Worm (Caenorhabditis elegans) whole organism, midembryonic: ENCODE data around the gene T14B4.20.

Experiments used
- T22C8.4 ChIP-seq: fragments of 200-800 bp; sonication (Bioruptor generic); IDR thresholded peaks from 2 replicates; pipeline ENCODE4 v1.3.6; 2022; ENCODE audit warnings: missing genetic modification characterization, missing compliant biosample characterization
- cog-1 ChIP-seq: sonication (generic microtip); optimal IDR thresholded peaks from 2 replicates; lab custom pipeline; 2016; ENCODE audit warnings: missing genetic modification characterization, missing compliant biosample characterization
- flt-1 ChIP-seq: fragments of 200-800 bp; sonication (Bioruptor generic); IDR thresholded peaks from 2 replicates; pipeline ENCODE4 v1.3.6; 2022; ENCODE audit warnings: missing genetic modification characterization, missing compliant biosample characterization
- klf-2 ChIP-seq: fragments of 200-800 bp; sonication (Bioruptor generic); conservative IDR thresholded peaks from 2 replicates; pipeline ENCODE4 v1.3.6; 2022; ENCODE audit warnings: missing genetic modification reagents, missing genetic modification characterization, missing compliant biosample characterization
- med-1 ChIP-seq: sonication (generic microtip); optimal IDR thresholded peaks from 2 replicates; lab custom pipeline; 2017; ENCODE audit warnings: missing genetic modification characterization, mild to moderate bottlenecking, missing compliant biosample characterization, antibody characterized with exemption, missing genetic modification reagents; ENCODE audit not compliant: insufficient read depth
- ref-1 ChIP-seq: fragments of 200-800 bp; sonication (Bioruptor generic); conservative IDR thresholded peaks from 2 replicates; pipeline ENCODE4 v1.3.6; 2022; ENCODE audit warnings: missing genetic modification reagents, missing genetic modification characterization, missing compliant biosample characterization
- tab-1 ChIP-seq: fragments of 200-800 bp; sonication (Bioruptor generic); IDR thresholded peaks from 2 replicates; pipeline ENCODE4 v1.3.6; 2022; ENCODE audit warnings: missing genetic modification characterization, missing compliant biosample characterization
- ztf-23 ChIP-seq: fragments of 200-800 bp; sonication (Bioruptor generic); IDR thresholded peaks from 2 replicates; pipeline ENCODE4 v1.3.6; 2022; ENCODE audit warnings: missing genetic modification reagents, missing genetic modification characterization, missing compliant biosample characterization
- ztf-29 ChIP-seq: fragments of 200-800 bp; sonication (Bioruptor generic); IDR thresholded peaks from 2 replicates; pipeline ENCODE4 v1.3.6; 2022; ENCODE audit warnings: missing genetic modification reagents, missing genetic modification characterization, missing compliant biosample characterization

Gene T14B4.20

DNA sequence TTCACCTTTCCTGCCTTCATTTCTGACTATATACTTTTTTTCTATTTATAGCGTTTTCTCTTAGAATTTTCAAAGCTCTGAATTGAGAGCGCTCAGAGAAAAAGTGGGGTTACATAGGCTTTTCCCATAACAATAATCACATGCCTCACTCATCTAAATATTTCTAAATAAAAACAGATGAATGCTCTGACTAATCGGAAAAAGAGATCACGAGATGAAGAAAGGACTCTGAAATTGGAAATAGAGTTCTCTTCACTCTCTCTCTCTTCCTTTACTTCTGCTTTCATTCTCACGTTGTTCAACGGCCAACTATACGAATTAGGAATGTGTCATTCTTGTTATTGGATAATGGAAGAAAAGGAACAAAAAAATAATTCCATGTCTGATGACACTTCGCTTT is 27.6 kb upstream of the T14B4.20 start:
- no peak for TF ChIP-seq tab-1
- no peak for TF ChIP-seq flt-1
- no peak for TF ChIP-seq med-1
- TF ChIP-seq cog-1: no peak
- no peak for TF ChIP-seq ref-1 (GFP tag; lab: Robert Waterston, UW)
- no peak for TF ChIP-seq klf-2
- TF ChIP-seq T22C8.4 (GFP tag; lab: Robert Waterston, UW): no peak
- TF ChIP-seq ztf-23 (GFP tag; lab: Robert Waterston, UW): no peak
- no peak for TF ChIP-seq ztf-29 (GFP tag; lab: Robert Waterston, UW)

ce11 chrII:6695388-6695787 is 21.3 kb upstream of the T14B4.20 start, which contains the start of gene C18H9.5:
Gene C18H9.5 (minus strand): TSS chrII:6695566.
- no peak for TF ChIP-seq ztf-29 (GFP tag; lab: Robert Waterston, UW)
- TF ChIP-seq flt-1: no peak
- no peak for TF ChIP-seq cog-1
- no peak for TF ChIP-seq T22C8.4 (GFP tag; lab: Robert Waterston, UW)
- TF ChIP-seq klf-2: no peak
- no peak for TF ChIP-seq ztf-23 (GFP tag; lab: Robert Waterston, UW)
- TF ChIP-seq tab-1: no peak
- no peak for TF ChIP-seq med-1
- TF ChIP-seq ref-1 (GFP tag; lab: Robert Waterston, UW): no peak

DNA sequence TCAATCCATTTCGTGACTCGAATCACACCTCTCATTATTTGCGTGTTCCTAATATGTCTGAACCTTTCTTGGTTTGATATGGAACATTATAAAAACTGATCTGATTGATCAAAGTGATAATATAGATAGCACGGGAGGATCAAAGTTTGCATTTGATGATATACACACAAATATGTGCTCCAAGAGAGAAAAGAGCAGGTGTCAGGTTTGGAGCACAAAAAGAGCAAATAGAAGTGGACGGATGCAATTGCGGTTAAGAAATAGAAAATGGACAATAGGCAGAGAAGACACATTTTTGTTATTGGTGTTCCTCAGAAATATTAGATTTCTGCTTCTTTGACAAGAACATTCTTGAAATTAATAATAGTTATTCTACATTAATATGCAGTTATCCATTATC is 17.9 kb upstream of the T14B4.20 start, which contains the start of gene C18H9.1:
TSS of gene C18H9.1 (plus strand) at position 301 of the 400 bp plus-strand sequence.
- TF ChIP-seq ztf-23 (GFP tag; lab: Robert Waterston, UW) (no peak), klf-2 (no peak), ref-1 (GFP tag; lab: Robert Waterston, UW) (no peak), tab-1 (no peak), ztf-29 (GFP tag; lab: Robert Waterston, UW) (no peak), T22C8.4 (GFP tag; lab: Robert Waterston, UW) (no peak), med-1 (no peak), cog-1 (no peak), flt-1 (no peak)

ce11 chrII:6701497-6701896 is 15.2 kb upstream of the T14B4.20 start, which contains the start of gene C18H9.6:
Gene C18H9.6 (minus strand): TSS chrII:6701625.
- TF ChIP-seq T22C8.4 (GFP tag; lab: Robert Waterston, UW): no peak
- no peak for TF ChIP-seq flt-1
- TF ChIP-seq ztf-29 (GFP tag; lab: Robert Waterston, UW): no peak
- no peak for TF ChIP-seq ztf-23 (GFP tag; lab: Robert Waterston, UW)
- no peak for TF ChIP-seq med-1
- no peak for TF ChIP-seq tab-1
- TF ChIP-seq ref-1 (GFP tag; lab: Robert Waterston, UW): no peak
- no peak for TF ChIP-seq klf-2
- no peak for TF ChIP-seq cog-1

DNA sequence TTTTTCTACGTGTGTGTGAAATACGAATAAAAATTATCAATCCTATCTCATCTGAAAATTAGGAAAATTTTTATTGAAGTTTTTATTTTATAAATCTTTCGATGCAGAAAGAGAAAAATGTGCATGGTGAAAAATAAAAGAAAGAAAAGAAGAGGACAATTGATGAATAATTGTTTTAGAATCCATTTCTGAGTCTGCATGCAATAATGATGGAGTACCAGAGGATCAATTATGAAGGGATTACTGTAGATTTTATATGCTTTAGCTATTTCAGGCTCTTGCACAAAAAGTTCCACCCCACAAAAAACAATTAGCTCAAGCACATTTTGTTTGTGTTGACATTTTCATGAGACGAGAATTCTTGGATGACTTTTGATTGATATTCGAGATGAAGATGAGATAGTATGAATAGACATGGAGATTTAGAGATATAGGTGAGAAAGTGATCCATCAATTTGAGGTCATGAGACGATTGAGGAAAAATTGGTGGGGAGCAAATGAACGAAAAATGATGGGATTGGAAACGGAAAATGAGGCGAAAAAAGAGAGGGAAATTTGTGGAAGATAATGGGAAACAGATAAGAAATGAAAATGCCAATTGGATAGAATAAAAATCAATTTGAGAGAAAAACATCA is 11.0 kb upstream of the T14B4.20 start, which contains the start of gene rpy-1:
TSS of gene rpy-1 (minus strand) at position 51 of the 636 bp plus-strand sequence.
- TF ChIP-seq T22C8.4 (GFP tag; lab: Robert Waterston, UW) (no peak), ztf-23 (GFP tag; lab: Robert Waterston, UW) (no peak), flt-1 (no peak), ztf-29 (GFP tag; lab: Robert Waterston, UW) (no peak), tab-1 (no peak), klf-2 (no peak), med-1 (no peak), ref-1 (GFP tag; lab: Robert Waterston, UW) (no peak), cog-1 (no peak)

DNA sequence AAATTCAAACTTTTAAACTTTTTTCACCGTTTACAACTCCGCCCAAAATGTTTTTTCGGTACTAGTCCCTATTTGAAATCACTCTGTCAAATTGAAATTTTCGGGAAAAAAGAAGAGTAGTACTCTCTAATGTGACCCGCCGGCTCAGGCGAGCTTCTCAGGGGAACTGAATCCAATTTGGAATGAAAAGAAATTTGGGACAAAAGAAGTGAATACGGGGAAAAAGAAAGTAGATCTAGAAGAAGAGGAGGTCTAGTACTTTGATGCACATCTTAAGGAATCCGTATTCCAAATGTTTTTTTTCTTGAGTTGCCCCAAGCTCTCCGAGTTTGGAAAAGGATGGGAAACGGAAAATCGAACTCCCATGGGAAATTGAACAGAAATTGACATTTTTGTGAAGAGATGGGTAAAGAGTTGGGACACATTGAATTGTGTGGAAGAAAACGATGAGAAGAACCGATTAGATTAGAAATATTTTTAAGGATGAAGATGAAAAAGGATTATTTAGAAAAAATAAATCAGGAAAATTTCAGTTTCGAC is 10.1 kb upstream of the T14B4.20 start:
- TF ChIP-seq tab-1 (no peak), ztf-23 (GFP tag; lab: Robert Waterston, UW) (no peak), ref-1 (GFP tag; lab: Robert Waterston, UW) (no peak), ztf-29 (GFP tag; lab: Robert Waterston, UW) (no peak), med-1 (no peak), cog-1 (no peak), klf-2 (no peak)

DNA sequence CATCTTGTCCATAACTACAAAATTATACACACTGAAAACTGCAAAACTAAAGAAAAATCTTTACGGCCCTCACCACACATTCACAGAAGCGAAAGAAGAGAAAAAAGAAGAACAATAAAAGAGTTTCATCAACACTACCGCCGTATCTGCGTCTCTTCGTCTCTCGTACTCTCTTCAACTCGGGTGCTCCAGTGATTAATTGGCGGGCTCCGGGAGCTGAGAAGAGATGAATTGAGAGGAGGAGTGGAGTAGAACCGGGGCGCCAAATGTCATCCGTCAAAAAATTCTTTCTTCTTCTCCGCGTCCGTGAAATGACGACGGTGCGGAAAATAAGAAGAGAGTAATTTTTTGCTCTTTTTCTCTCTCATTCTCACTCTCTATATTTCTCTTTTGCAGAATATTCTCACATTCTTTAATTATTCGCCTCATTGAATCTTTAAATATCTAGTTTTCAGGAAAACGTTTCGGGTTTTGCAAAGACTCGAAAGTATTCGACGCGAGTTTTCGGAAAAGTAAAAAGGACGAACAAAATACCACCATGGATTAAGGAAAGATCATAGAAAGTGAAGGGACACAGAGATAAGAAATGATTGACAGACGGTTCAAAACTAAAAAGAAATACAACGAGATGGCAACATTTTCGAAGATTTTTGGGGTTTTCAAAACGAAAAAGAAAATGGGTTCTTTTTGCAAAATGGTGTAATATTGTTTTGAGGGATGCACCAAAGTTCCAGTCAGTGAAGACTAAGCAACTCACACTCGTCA is 9.0 kb upstream of the T14B4.20 start:
- TF ChIP-seq ref-1 (GFP tag; lab: Robert Waterston, UW) (no peak), ztf-23 (GFP tag; lab: Robert Waterston, UW) (no peak), flt-1 (no peak), T22C8.4 (GFP tag; lab: Robert Waterston, UW) (no peak), med-1 (no peak)

- TF ChIP-seq cog-1 (no peak), flt-1 (no peak), klf-2 (no peak), ztf-29 (GFP tag; lab: Robert Waterston, UW) (no peak), ztf-23 (GFP tag; lab: Robert Waterston, UW) (no peak), med-1 (no peak), ref-1 (GFP tag; lab: Robert Waterston, UW) (no peak), T22C8.4 (GFP tag; lab: Robert Waterston, UW) (no peak), tab-1 (no peak)
Measured at ce11 chrII:6708980-6709379, 7.7 kb upstream of the T14B4.20 start.

ce11 chrII:6709680-6710079 is 7.0 kb upstream of the T14B4.20 start:
- TF ChIP-seq ztf-29 (GFP tag; lab: Robert Waterston, UW) (no peak), flt-1 (no peak), cog-1 (no peak), T22C8.4 (GFP tag; lab: Robert Waterston, UW) (no peak), ref-1 (GFP tag; lab: Robert Waterston, UW) (no peak), med-1 (no peak), klf-2 (no peak), tab-1 (no peak), ztf-23 (GFP tag; lab: Robert Waterston, UW) (no peak)

- TF ChIP-seq tab-1: no peak
- no peak for TF ChIP-seq ztf-29 (GFP tag; lab: Robert Waterston, UW)
- TF ChIP-seq ztf-23 (GFP tag; lab: Robert Waterston, UW): no peak; the same call in 1 of the 2 replicates
- no peak for TF ChIP-seq cog-1
- no peak for TF ChIP-seq med-1
- no peak for TF ChIP-seq ref-1 (GFP tag; lab: Robert Waterston, UW)
- no peak for TF ChIP-seq T22C8.4 (GFP tag; lab: Robert Waterston, UW)
- no peak for TF ChIP-seq klf-2
- TF ChIP-seq flt-1: no peak
Measured at ce11 chrII:6710596-6710995, 6.1 kb upstream of the T14B4.20 start.
